Worm (Caenorhabditis elegans) whole organism, L2 larva: ENCODE results near the gene glb-20.
A peak's percentile ranks its signal among the peaks of the same experiment; 100 is the strongest.

Experiments used
- C34F6.9 ChIP-seq: fragments of 150-350 bp; optimal IDR thresholded peaks from 2 replicates; lab custom pipeline; 2014; ENCODE audit warnings: missing biosample characterization, missing genetic modification characterization
- F13H6.1 ChIP-seq: sonication (generic microtip); optimal IDR thresholded peaks from 2 replicates; lab custom pipeline; 2016; ENCODE audit warnings: missing genetic modification characterization, missing compliant biosample characterization
- R02D3.7 ChIP-seq: fragments of 150-350 bp; optimal IDR thresholded peaks from 2 replicates; lab custom pipeline; 2014; ENCODE audit warnings: missing biosample characterization, missing genetic modification characterization
- Y55F3AM.14 ChIP-seq: fragments of 200-800 bp; sonication (Bioruptor generic); optimal IDR thresholded peaks from 2 replicates; lab custom pipeline; 2018; ENCODE audit warnings: mild to moderate bottlenecking, missing genetic modification characterization, missing compliant biosample characterization
- ZK546.5 ChIP-seq: sonication (generic microtip); optimal IDR thresholded peaks from 2 replicates; lab custom pipeline; 2017; ENCODE audit warnings: missing biosample characterization, missing genetic modification characterization
- alr-1 ChIP-seq: fragments of 150-350 bp; optimal IDR thresholded peaks from 2 replicates; lab custom pipeline; 2014; ENCODE audit warnings: missing biosample characterization, missing genetic modification characterization
- ama-1 ChIP-seq: fragments of 150-350 bp; optimal IDR thresholded peaks from 2 replicates; lab custom pipeline; 2018; ENCODE audit warnings: inconsistent platforms
- ceh-16 ChIP-seq: fragments of 150-350 bp; optimal IDR thresholded peaks from 2 replicates; lab custom pipeline; 2014; ENCODE audit warnings: missing biosample characterization, missing genetic modification characterization
- ceh-82 ChIP-seq: fragments of 150-350 bp; optimal IDR thresholded peaks from 2 replicates; lab custom pipeline; 2014; ENCODE audit warnings: missing biosample characterization, missing genetic modification characterization
- crh-2 ChIP-seq: sonication (generic microtip); optimal IDR thresholded peaks from 2 replicates; lab custom pipeline; 2017; ENCODE audit warnings: missing biosample characterization, missing genetic modification characterization
- dmd-4 ChIP-seq: sonication (generic microtip); optimal IDR thresholded peaks from 2 replicates; lab custom pipeline; 2017; ENCODE audit warnings: missing biosample characterization, missing genetic modification characterization
- egl-27 ChIP-seq: sonication (generic microtip); optimal IDR thresholded peaks from 3 replicates; lab custom pipeline; 2017; ENCODE audit warnings: missing biosample characterization, missing genetic modification reagents, missing genetic modification characterization
- elt-1 ChIP-seq: fragments of 150-350 bp; optimal IDR thresholded peaks from 2 replicates; lab custom pipeline; 2014; ENCODE audit warnings: missing biosample characterization, missing genetic modification characterization
- fos-1 ChIP-seq: fragments of 150-350 bp; optimal IDR thresholded peaks from 2 replicates; lab custom pipeline; 2014; ENCODE audit warnings: missing biosample characterization, missing genetic modification characterization
- gmeb-1 ChIP-seq: fragments of 150-350 bp; optimal IDR thresholded peaks from 2 replicates; lab custom pipeline; 2014; ENCODE audit warnings: missing biosample characterization, missing genetic modification characterization
- lin-11 ChIP-seq: fragments of 150-350 bp; sonication (generic microtip); optimal IDR thresholded peaks from 2 replicates; lab custom pipeline; 2014; ENCODE audit warnings: missing biosample characterization, missing genetic modification characterization, inconsistent platforms, mixed read lengths
- lin-13 ChIP-seq: fragments of 150-350 bp; optimal IDR thresholded peaks from 2 replicates; lab custom pipeline; 2014; ENCODE audit warnings: missing biosample characterization, missing genetic modification reagents, missing genetic modification characterization
- lin-39 ChIP-seq: fragments of 150-350 bp; optimal IDR thresholded peaks from 2 replicates; lab custom pipeline; 2014; ENCODE audit warnings: missing biosample characterization, missing genetic modification reagents, missing genetic modification characterization
- lsy-2 ChIP-seq, 2 experiments: fragments of 150-350 bp in 1 of 2; sonication (generic microtip) in 1 of 2; optimal IDR thresholded peaks; 2 replicates each; lab custom pipeline; 2014 to 2017; ENCODE audit warnings: missing biosample characterization in 2 of 2, missing genetic modification characterization in 2 of 2
- mab-5 ChIP-seq: fragments of 150-350 bp; optimal IDR thresholded peaks from 2 replicates; lab custom pipeline; 2014; ENCODE audit warnings: missing biosample characterization, missing genetic modification characterization
- mbf-1 ChIP-seq: sonication (generic microtip); optimal IDR thresholded peaks from 2 replicates; lab custom pipeline; 2017; ENCODE audit warnings: missing biosample characterization, missing genetic modification characterization
- nhr-10 ChIP-seq: sonication (generic microtip); optimal IDR thresholded peaks from 2 replicates; lab custom pipeline; 2017; ENCODE audit warnings: missing biosample characterization, missing genetic modification characterization
- nhr-11 ChIP-seq: fragments of 150-350 bp; optimal IDR thresholded peaks from 2 replicates; lab custom pipeline; 2014; ENCODE audit warnings: missing biosample characterization, missing genetic modification characterization
- nhr-129 ChIP-seq: fragments of 150-350 bp; optimal IDR thresholded peaks from 2 replicates; lab custom pipeline; 2014; ENCODE audit warnings: missing biosample characterization, missing genetic modification characterization
- nhr-21 ChIP-seq: fragments of 150-350 bp; optimal IDR thresholded peaks from 2 replicates; lab custom pipeline; 2014; ENCODE audit warnings: missing biosample characterization, missing genetic modification characterization
- nhr-23 ChIP-seq: fragments of 150-350 bp; optimal IDR thresholded peaks from 2 replicates; lab custom pipeline; 2014; ENCODE audit warnings: missing biosample characterization, missing genetic modification reagents, missing genetic modification characterization
- nhr-237 ChIP-seq: fragments of 150-350 bp; optimal IDR thresholded peaks from 2 replicates; lab custom pipeline; 2014; ENCODE audit warnings: missing biosample characterization, missing genetic modification characterization
- nhr-6 ChIP-seq: fragments of 150-350 bp; optimal IDR thresholded peaks from 2 replicates; lab custom pipeline; 2014; ENCODE audit warnings: missing biosample characterization, missing genetic modification characterization
- sem-4 ChIP-seq: fragments of 150-350 bp; optimal IDR thresholded peaks from 2 replicates; lab custom pipeline; 2014; ENCODE audit warnings: missing biosample characterization, missing genetic modification reagents, missing genetic modification characterization
- skn-1 ChIP-seq: sonication (generic microtip); optimal IDR thresholded peaks from 2 replicates; lab custom pipeline; 2017; ENCODE audit warnings: missing biosample characterization, missing genetic modification characterization
- sma-3 ChIP-seq: sonication (generic microtip); optimal IDR thresholded peaks from 2 replicates; lab custom pipeline; 2016; ENCODE audit warnings: missing genetic modification reagents, missing genetic modification characterization, missing compliant biosample characterization
- sma-9 ChIP-seq, 2 experiments: fragments of 150-350 bp in 1 of 2; sonication (generic microtip) in 1 of 2; optimal IDR thresholded peaks; 2 replicates each; lab custom pipeline; 2014 to 2016; ENCODE audit warnings: missing genetic modification characterization in 2 of 2, mild to moderate bottlenecking in 1 of 2, missing biosample characterization in 1 of 2, missing compliant biosample characterization in 1 of 2, missing genetic modification reagents in 1 of 2, moderate library complexity in 1 of 2
- snpc-4 ChIP-seq: fragments of 150-350 bp; optimal IDR thresholded peaks from 2 replicates; lab custom pipeline; 2014; ENCODE audit warnings: missing biosample characterization, missing genetic modification characterization
- unc-39 ChIP-seq: fragments of 150-350 bp; optimal IDR thresholded peaks from 2 replicates; lab custom pipeline; 2014; ENCODE audit warnings: missing biosample characterization, missing genetic modification characterization
- unc-55 ChIP-seq: fragments of 150-350 bp; sonication (generic microtip); optimal IDR thresholded peaks from 3 replicates; lab custom pipeline; 2014; ENCODE audit warnings: missing biosample characterization, missing genetic modification reagents, missing genetic modification characterization
- unc-62 ChIP-seq: fragments of 150-350 bp; optimal IDR thresholded peaks from 2 replicates; lab custom pipeline; 2014; ENCODE audit warnings: missing biosample characterization, missing genetic modification reagents, missing genetic modification characterization
- ztf-1 ChIP-seq: fragments of 200-800 bp; sonication (Bioruptor generic); conservative IDR thresholded peaks from 2 replicates; pipeline ENCODE4 v1.3.6; 2022; ENCODE audit warnings: missing genetic modification characterization, missing compliant biosample characterization
- ztf-11 ChIP-seq: sonication (generic microtip); optimal IDR thresholded peaks from 2 replicates; lab custom pipeline; 2017; ENCODE audit warnings: missing biosample characterization, missing genetic modification characterization
- ztf-4 ChIP-seq: fragments of 150-350 bp; optimal IDR thresholded peaks from 2 replicates; lab custom pipeline; 2014; ENCODE audit warnings: missing biosample characterization, missing genetic modification characterization

The glb-20 gene

ce11 chrX:13598021-13598499 is 42.1 kb upstream of the glb-20 start, which contains the start of gene bra-1 (continued):
- TF ChIP-seq unc-55: peak; percentile 44
- TF ChIP-seq lin-11 (tag; lab: Kevin White, UChicago): peak; percentile 86
- peak; percentile 39 for TF ChIP-seq lin-13 (GFP tag; lab: Kevin White, UChicago)
- no peak for TF ChIP-seq ztf-11 (tag; lab: Kevin White, UChicago)
- no peak for TF ChIP-seq unc-39 (tag; lab: Kevin White, UChicago)
- TF ChIP-seq nhr-11 (tag; lab: Kevin White, UChicago): no peak

- TF ChIP-seq F13H6.1 (tag; lab: Kevin White, UChicago): peak; percentile 3
- no peak for TF ChIP-seq lin-39
- TF ChIP-seq nhr-23: no peak
- TF ChIP-seq elt-1: no peak
- TF ChIP-seq nhr-237 (tag; lab: Kevin White, UChicago): no peak
- TF ChIP-seq unc-55: peak; percentile 71
- TF ChIP-seq nhr-129 (tag; lab: Kevin White, UChicago): peak; percentile 75
- no peak for TF ChIP-seq ceh-16 (tag; lab: Kevin White, UChicago)
- TF ChIP-seq nhr-10 (tag; lab: Kevin White, UChicago): no peak
- TF ChIP-seq fos-1 (tag; lab: Kevin White, UChicago): peak; percentile 51
- peak; percentile 15 for TF ChIP-seq lin-11 (tag; lab: Kevin White, UChicago)
- TF ChIP-seq ztf-1 (GFP tag; lab: Robert Waterston, UW): no peak
- TF ChIP-seq lin-13 (GFP tag; lab: Kevin White, UChicago): peak; percentile 7
- TF ChIP-seq sma-3 (GFP tag; lab: Kevin White, UChicago): peak; percentile 33
- no peak for TF ChIP-seq snpc-4 (tag; lab: Kevin White, UChicago)
- peak; percentile 7 for TF ChIP-seq egl-27
- TF ChIP-seq ztf-4 (tag; lab: Kevin White, UChicago): no peak
- peak; percentile 34 for TF ChIP-seq ama-1 (lab: Kevin White, UChicago)
- TF ChIP-seq unc-62 (GFP tag; lab: Kevin White, UChicago): no peak
- peak; percentile 85 for TF ChIP-seq C34F6.9 (tag; lab: Kevin White, UChicago)
- no peak for TF ChIP-seq Y55F3AM.14 (GFP tag; lab: Kevin White, UChicago)
- TF ChIP-seq R02D3.7 (tag; lab: Kevin White, UChicago): no peak
- no peak for TF ChIP-seq ztf-11 (tag; lab: Kevin White, UChicago)
- peak; percentile 2 for TF ChIP-seq nhr-21 (tag; lab: Kevin White, UChicago)
- peak; percentile 3 for TF ChIP-seq nhr-6 (tag; lab: Kevin White, UChicago)
- TF ChIP-seq dmd-4 (tag; lab: Kevin White, UChicago): no peak
- peak in 1 of 2 experiments; percentile 70 for TF ChIP-seq lsy-2 (tag; optimal IDR thresholded peaks at IDR 0.05; lab: Kevin White, UChicago)
- TF ChIP-seq crh-2 (tag; lab: Kevin White, UChicago): peak; percentile 56
- peak; percentile 34 for TF ChIP-seq gmeb-1 (tag; lab: Kevin White, UChicago)
- TF ChIP-seq alr-1: no peak
- no peak for TF ChIP-seq skn-1 (tag; lab: Kevin White, UChicago)
- TF ChIP-seq sem-4 (tag; lab: Kevin White, UChicago): peak; percentile 19
- TF ChIP-seq, all 48 proteins: peak for 16
Observed at ce11 chrX:13596003-13596767, 40.2 kb upstream of the glb-20 start, which contains the start of gene F54B11.5. TSS of gene F54B11.5 (minus strand) at chrX:13596068.

- TF ChIP-seq ZK546.5 (tag; lab: Kevin White, UChicago): no peak
- no peak for TF ChIP-seq sma-3 (GFP tag; lab: Kevin White, UChicago)
- TF ChIP-seq F13H6.1 (tag; lab: Kevin White, UChicago): no peak
- no peak for TF ChIP-seq mbf-1 (tag; lab: Kevin White, UChicago)
- TF ChIP-seq ztf-11 (tag; lab: Kevin White, UChicago): no peak
- no peak for TF ChIP-seq lsy-2 (tag; optimal IDR thresholded peaks at IDR 0.05; lab: Kevin White, UChicago)
- TF ChIP-seq mab-5: no peak
- TF ChIP-seq fos-1 (tag; lab: Kevin White, UChicago): no peak
- TF ChIP-seq nhr-23: no peak
- no peak for TF ChIP-seq C34F6.9 (tag; lab: Kevin White, UChicago)
- no peak for TF ChIP-seq sma-9 (GFP tag; optimal IDR thresholded peaks at IDR 0.05; lab: Kevin White, UChicago)
- no peak for TF ChIP-seq sma-9 (tag; optimal IDR thresholded peaks at IDR 0.05; lab: Kevin White, UChicago)
- no peak for TF ChIP-seq ceh-82 (tag; lab: Kevin White, UChicago)
Observed at ce11 chrX:13592367-13592766, 36.4 kb upstream of the glb-20 start, which contains the start of gene F54B11.4. TSS of gene F54B11.4 (plus strand) at chrX:13592667.
